Worm (Caenorhabditis elegans): ENCODE results near the gene osg-1.

ce11 chrIII:5464850-5465249, 22.5 kb upstream of the osg-1 start:
- no peak for TF ChIP-seq him-1 (tag; optimal IDR thresholded peaks at IDR 0.05)
- no peak for TF ChIP-seq dao-5 (tag; optimal IDR thresholded peaks at IDR 0.05)
- TF ChIP-seq W03F9.2 (tag; optimal IDR thresholded peaks at IDR 0.05) = no peak

Measured in whole organism, L4/young adult.